Fruit fly (Drosophila melanogaster) whole organism, prepupa: ENCODE data around the gene CG14043.

Experiments
- CG32006 ChIP-seq: fragments of 200-800 bp; sonication (Bioruptor generic); optimal IDR thresholded peaks from 3 replicates; lab custom pipeline; 2017; ENCODE audit warnings: missing biosample characterization, mild to moderate bottlenecking, missing genetic modification characterization
- CG34406 ChIP-seq: fragments of 200-800 bp; sonication (Bioruptor generic); optimal IDR thresholded peaks from 3 replicates; lab custom pipeline; 2016; ENCODE audit warnings: missing biosample characterization, missing genetic modification characterization
- Ets96B ChIP-seq: fragments of 200-800 bp; optimal IDR thresholded peaks from 2 replicates; lab custom pipeline; 2019; ENCODE audit warnings: missing biosample characterization, mild to moderate bottlenecking, missing genetic modification characterization, moderate library complexity
- OdsH ChIP-seq: fragments of 200-800 bp; sonication (Bioruptor generic); optimal IDR thresholded peaks from 3 replicates; lab custom pipeline; 2016; ENCODE audit warnings: missing biosample characterization, missing genetic modification characterization
- acj6 ChIP-seq: fragments of 200-800 bp; sonication (Bioruptor generic); optimal IDR thresholded peaks from 3 replicates; lab custom pipeline; 2016; ENCODE audit warnings: missing biosample characterization, missing genetic modification characterization
- fd59A ChIP-seq: fragments of 200-800 bp; sonication (Bioruptor generic); optimal IDR thresholded peaks from 2 replicates; lab custom pipeline; 2017; ENCODE audit warnings: missing biosample characterization, mild to moderate bottlenecking, missing genetic modification characterization, missing genetic modification reagents
- fkh ChIP-seq: fragments of 200-800 bp; sonication (Bioruptor generic); optimal IDR thresholded peaks from 3 replicates; lab custom pipeline; 2017; ENCODE audit warnings: missing biosample characterization, mild to moderate bottlenecking, missing genetic modification characterization, moderate library complexity
- net ChIP-seq: fragments of 200-800 bp; sonication (Bioruptor generic); optimal IDR thresholded peaks from 3 replicates; lab custom pipeline; 2016; ENCODE audit warnings: missing biosample characterization, missing genetic modification characterization
- svp ChIP-seq: fragments of 200-800 bp; sonication (Bioruptor generic); peaks from one replicate; lab custom pipeline; 2016; ENCODE audit warnings: missing biosample characterization, missing genetic modification characterization

DNA sequence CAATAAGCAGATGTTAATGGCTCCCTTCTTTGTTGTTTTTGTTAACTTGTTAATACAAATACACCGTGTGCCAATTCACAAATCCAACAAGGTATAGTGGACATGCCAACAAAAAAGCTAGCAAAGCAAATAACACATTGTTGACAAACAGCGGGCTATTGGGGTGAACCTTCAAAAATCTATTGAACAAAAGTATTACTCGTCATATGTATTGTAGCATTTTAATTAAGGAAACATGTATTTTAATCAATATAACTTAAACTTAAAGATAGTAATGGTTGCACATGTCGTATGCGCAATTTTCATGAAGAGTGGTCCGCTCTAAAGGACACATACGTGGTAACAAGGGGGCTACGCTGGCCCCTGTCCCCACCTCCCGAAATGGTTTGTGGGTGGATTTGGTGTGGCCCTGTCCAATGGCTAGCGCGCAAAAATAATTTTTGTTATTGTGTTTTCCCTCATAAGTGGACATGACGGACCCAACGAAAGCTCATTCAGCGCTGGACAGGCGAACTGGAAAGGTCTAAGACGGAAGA lies 29.2 kb upstream of the CG14043 start, which contains the start of gene synr:
- TF ChIP-seq fkh (GFP tag; lab: Kevin White, UChicago) (no peak), fd59A (no peak), CG32006 (GFP tag; lab: Kevin White, UChicago) (no peak), CG34406 (GFP tag; lab: Kevin White, UChicago) (no peak), OdsH (no peak), net (GFP tag; lab: Kevin White, UChicago) (no peak), svp (GFP tag; lab: Kevin White, UChicago) (no peak), Ets96B (tag; lab: Kevin White, UChicago) (no peak), acj6 (no peak)
